Fruit fly (Drosophila melanogaster): ENCODE measurements around the gene CG11885.
A peak's percentile ranks its signal among the peaks of the same experiment; 100 is the strongest.

CG11885 gene

DNA sequence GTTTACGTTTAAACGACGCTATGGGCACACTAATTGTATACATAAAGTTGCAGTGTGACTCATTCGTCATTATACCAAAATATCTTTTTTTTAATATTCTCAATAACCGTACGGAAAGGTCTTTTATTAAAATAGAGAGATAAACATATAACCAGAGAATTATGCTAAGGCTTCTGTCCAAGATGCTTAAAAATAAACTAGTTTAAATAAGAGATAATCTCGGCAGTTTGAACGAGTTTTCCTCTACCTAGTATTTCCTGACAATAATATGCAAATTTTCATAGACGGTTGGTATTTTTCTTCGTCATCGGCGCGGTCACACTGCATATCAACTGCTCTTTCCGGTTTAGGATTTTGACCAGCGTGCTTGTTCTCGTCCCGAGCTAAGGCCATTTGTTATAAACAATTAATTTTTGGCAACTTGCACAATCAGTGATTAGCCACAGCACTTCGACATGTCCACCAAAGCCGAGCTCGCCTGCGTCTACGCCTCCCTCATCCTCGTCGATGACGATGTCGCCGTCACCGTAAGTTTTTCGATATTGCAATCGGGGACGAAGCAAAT is 1.5 kb downstream of the CG11885 start, which contains the start of the genes CG13690 and RpLP1 (continued):
- peak; percentile 68 for TF ChIP-seq Smox (GFP tag; optimal IDR thresholded peaks at IDR 0.05)
- TF ChIP-seq lz (GFP tag; optimal IDR thresholded peaks at IDR 0.05) = peak; percentile 69
- peak; percentile 63 for TF ChIP-seq fd85E (GFP tag; optimal IDR thresholded peaks at IDR 0.05)
- TF ChIP-seq eg (GFP tag; IDR thresholded peaks at IDR 0.05) = peak; percentile 63; the same call in 2 of the 3 replicates
- TF ChIP-seq CG32006 (GFP tag; optimal IDR thresholded peaks at IDR 0.05) = peak; percentile 12
- peak; percentile 76 for TF ChIP-seq net (GFP tag; optimal IDR thresholded peaks at IDR 0.05)
- TF ChIP-seq CG6808 (GFP tag; optimal IDR thresholded peaks at IDR 0.05) = peak; percentile 71
- TF ChIP-seq Sox14 (GFP tag; optimal IDR thresholded peaks at IDR 0.05) = peak; percentile 66
- peak; percentile 48 for TF ChIP-seq dac (GFP tag; optimal IDR thresholded peaks at IDR 0.05)
- peak; percentile 61 for TF ChIP-seq OdsH (GFP tag; optimal IDR thresholded peaks at IDR 0.05)
- TF ChIP-seq Sox15 (GFP tag; optimal IDR thresholded peaks at IDR 0.05) = no peak
- peak; percentile 90 for TF ChIP-seq CG6854 (GFP tag; optimal IDR thresholded peaks at IDR 0.05)
- TF ChIP-seq CG6276 (GFP tag; optimal IDR thresholded peaks at IDR 0.05) = no peak
- peak; percentile 42 for TF ChIP-seq CG31627 (GFP tag; optimal IDR thresholded peaks at IDR 0.05)
- peak; percentile 32 for TF ChIP-seq Ets21C (GFP tag; optimal IDR thresholded peaks at IDR 0.05)
- TF ChIP-seq achi (GFP tag; optimal IDR thresholded peaks at IDR 0.05) = peak; percentile 68
- peak; percentile 56 for TF ChIP-seq CG6792 (GFP tag; optimal IDR thresholded peaks at IDR 0.05)
- no peak for TF ChIP-seq CG4318 (GFP tag; optimal IDR thresholded peaks at IDR 0.05)
- TF ChIP-seq cyc (GFP tag; optimal IDR thresholded peaks at IDR 0.05) = peak; percentile 66
- no peak for TF ChIP-seq CG11902 (GFP tag; optimal IDR thresholded peaks at IDR 0.05)
- no peak for TF ChIP-seq CG11294 (GFP tag; IDR thresholded peaks at IDR 0.05)
- TF ChIP-seq CG9139 (GFP tag; optimal IDR thresholded peaks at IDR 0.05) = peak; percentile 64
- peak; percentile 39 for TF ChIP-seq Ets96B (tag; optimal IDR thresholded peaks at IDR 0.05)
- TF ChIP-seq fd59A (GFP tag; optimal IDR thresholded peaks at IDR 0.05) = peak; percentile 28
- TF ChIP-seq pdm3 (GFP tag; optimal IDR thresholded peaks at IDR 0.05) = peak; percentile 74
- peak; percentile 61 for TF ChIP-seq acj6 (GFP tag; optimal IDR thresholded peaks at IDR 0.05)
- TF ChIP-seq CG15336 (GFP tag; IDR thresholded peaks at IDR 0.05) = 0 out of 2 replicates have a peak, but pooled peaks have one; percentile 23

DNA sequence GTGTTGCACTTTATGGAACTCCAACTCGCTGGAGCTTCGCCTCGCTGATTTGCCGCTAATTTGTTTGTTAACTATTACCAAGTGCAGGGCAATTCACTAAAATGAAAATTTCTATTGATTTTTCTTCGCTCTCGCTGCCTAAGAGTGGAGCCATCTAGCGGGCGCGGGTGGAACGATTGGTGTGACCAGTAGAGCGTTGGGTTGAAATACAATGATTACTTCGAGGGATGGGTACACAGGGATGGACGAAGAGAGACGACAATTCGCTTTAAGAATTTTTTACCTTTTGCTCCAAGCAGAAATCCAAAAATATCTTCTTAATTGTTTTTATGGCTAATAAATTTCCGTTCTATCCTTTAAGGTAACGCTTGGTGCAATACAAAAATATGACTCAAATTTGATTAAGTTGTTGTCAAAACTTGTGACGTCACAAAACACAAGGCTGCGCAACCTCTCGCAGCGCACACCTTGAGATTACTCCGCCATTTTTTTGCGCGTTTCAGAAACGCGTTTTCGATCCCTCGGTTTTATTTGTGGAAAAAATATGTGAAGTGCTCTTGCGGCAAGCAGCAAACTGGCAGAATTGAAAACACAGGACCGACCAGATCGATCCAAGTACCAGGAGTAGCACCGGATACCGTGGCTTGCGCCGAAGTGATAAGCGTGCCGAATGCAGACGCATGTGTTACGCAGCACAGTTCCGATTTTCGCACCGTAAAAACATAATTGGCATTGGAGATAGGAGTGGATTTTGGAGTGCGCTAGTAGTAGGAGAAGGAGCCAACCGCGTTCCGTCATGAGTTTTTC is 6.5 kb downstream of the CG11885 start, which contains the start of the genes AP-2alpha and ebi:
Gene AP-2alpha (minus strand): TSS at position 185 of the 807 bp plus-strand sequence.
Gene ebi (plus strand): TSS at position 475 of the 807 bp plus-strand sequence.
- TF ChIP-seq Ets96B (tag; optimal IDR thresholded peaks at IDR 0.05) (peak; percentile 72), CG11902 (GFP tag; optimal IDR thresholded peaks at IDR 0.05) (peak; percentile 90), dsx (GFP tag; optimal IDR thresholded peaks at IDR 0.05; ENCODE audit: poor library complexity, severe bottlenecking) (peak; percentile 71), Hr4 (GFP tag; optimal IDR thresholded peaks at IDR 0.05) (peak; percentile 88), eg (GFP tag; IDR thresholded peaks at IDR 0.05) (peak; percentile 84), CG10631 (GFP tag; optimal IDR thresholded peaks at IDR 0.05) (peak; percentile 88), Lpt (GFP tag; optimal IDR thresholded peaks at IDR 0.05) (peak; percentile 72), svp (GFP tag) (peak; percentile 96), vri (GFP tag; optimal IDR thresholded peaks at IDR 0.05) (peak; percentile 74), CG16779 (tag; optimal IDR thresholded peaks at IDR 0.05) (no peak), Sox14 (GFP tag; optimal IDR thresholded peaks at IDR 0.05) (peak; percentile 92), CG8632 (GFP tag; optimal IDR thresholded peaks at IDR 0.05) (peak; percentile 78), Eip75B (GFP tag; optimal IDR thresholded peaks at IDR 0.05) (peak; percentile 89), Sox102F (GFP tag; optimal IDR thresholded peaks at IDR 0.05) (peak; percentile 89), CG6808 (GFP tag; optimal IDR thresholded peaks at IDR 0.05) (peak; percentile 77), CG6854 (GFP tag; optimal IDR thresholded peaks at IDR 0.05) (peak; percentile 4), Hr39 (GFP tag; optimal IDR thresholded peaks at IDR 0.05) (peak; percentile 96), OdsH (GFP tag; optimal IDR thresholded peaks at IDR 0.05) (peak; percentile 91), spab (GFP tag; optimal IDR thresholded peaks at IDR 0.05) (peak; percentile 48), CG1621 (tag; optimal IDR thresholded peaks at IDR 0.05) (peak; percentile 74), cyc (GFP tag; optimal IDR thresholded peaks at IDR 0.05) (peak; percentile 94), CG9139 (GFP tag; optimal IDR thresholded peaks at IDR 0.05) (peak; percentile 37), Hr38 (GFP tag; optimal IDR thresholded peaks at IDR 0.05) (peak; percentile 20), fd85E (GFP tag; optimal IDR thresholded peaks at IDR 0.05) (no peak), CG3032 (tag; optimal IDR thresholded peaks at IDR 0.05) (peak; percentile 85), CG11294 (GFP tag; IDR thresholded peaks at IDR 0.05) (peak; percentile 58; the same call in 1 of the 2 replicates), Ets21C (GFP tag; optimal IDR thresholded peaks at IDR 0.05) (peak; percentile 93), topi (GFP tag; optimal IDR thresholded peaks at IDR 0.05) (peak; percentile 87), Met (GFP tag; optimal IDR thresholded peaks at IDR 0.05) (peak; percentile 88), net (GFP tag; optimal IDR thresholded peaks at IDR 0.05) (peak; percentile 83), dac (GFP tag; optimal IDR thresholded peaks at IDR 0.05) (peak; percentile 86), CG11762 (GFP tag; optimal IDR thresholded peaks at IDR 0.05; ENCODE audit: insufficient read depth) (peak; percentile 62), ss (GFP tag; optimal IDR thresholded peaks at IDR 0.05) (peak; percentile 34 to 70)

All from whole organism, prepupa.